Comparison of ENCODE assay signal across 4 fruit fly cellular contexts in genomic region chr3L:8360643-8361110, dm6.
A peak's percentile ranks its signal among the peaks of the same experiment; 100 is the strongest.
TF ChIP-seq lines count a peak whose summit lies in the region.

Gene Idh, minus strand, starts transcription at chr3L:8360906.

TF ChIP-seq in whole organism, adult, 20 proteins besides CTCF, POLR2A, EP300 and RAD21 (continued from another document):
- TF ChIP-seq cnc (optimal IDR thresholded peaks at IDR 0.05; lab: Kevin White, UChicago) (peak; percentile 71 to 78), Clk (GFP tag; optimal IDR thresholded peaks at IDR 0.05; lab: Kevin White, UChicago) (no peak)

TF ChIP-seq in whole organism, embryonic, 481 proteins besides CTCF, POLR2A, EP300 and RAD21 (continued from another document and continues in another):
- TF ChIP-seq CG13624 (GFP tag; optimal IDR thresholded peaks at IDR 0.05; lab: Kevin White, UChicago) (no peak), Atf-2 (GFP tag; optimal IDR thresholded peaks at IDR 0.05; lab: Kevin White, UChicago) (no peak), pfk (GFP tag; optimal IDR thresholded peaks at IDR 0.05; lab: Kevin White, UChicago) (no peak), inv (GFP tag; IDR thresholded peaks at IDR 0.05; lab: Robert Waterston, UW; ENCODE audit: partially characterized antibody) (no peak), Ets97D (GFP tag; optimal IDR thresholded peaks at IDR 0.05; lab: Kevin White, UChicago) (no peak), Dfd (GFP tag; optimal IDR thresholded peaks at IDR 0.05; lab: Kevin White, UChicago) (no peak), Xrp1 (GFP tag; IDR thresholded peaks at IDR 0.05; lab: Robert Waterston, UW) (no peak), CG2875 (GFP tag; optimal IDR thresholded peaks at IDR 0.05; lab: Kevin White, UChicago) (no peak), cato (GFP tag; optimal IDR thresholded peaks at IDR 0.05; lab: Kevin White, UChicago; ENCODE audit: borderline replicate concordance) (no peak), CG13894 (tag; optimal IDR thresholded peaks at IDR 0.05; lab: Kevin White, UChicago) (peak; percentile 41), CG6689 (GFP tag; IDR thresholded peaks at IDR 0.05; lab: Robert Waterston, UW) (no peak), Dip2 (GFP tag; IDR thresholded peaks at IDR 0.05; lab: Robert Waterston, UW) (no peak), Doc3 (GFP tag; IDR thresholded peaks at IDR 0.05; lab: Robert Waterston, UW; ENCODE audit: partially characterized antibody) (no peak), zf30C (GFP tag; optimal IDR thresholded peaks at IDR 0.05; lab: Kevin White, UChicago) (no peak), trh (GFP tag; optimal IDR thresholded peaks at IDR 0.05; lab: Kevin White, UChicago) (no peak), nom (GFP tag; optimal IDR thresholded peaks at IDR 0.05; lab: Kevin White, UChicago) (peak; percentile 55), pho (GFP tag; optimal IDR thresholded peaks at IDR 0.05; lab: Kevin White, UChicago) (no peak), MESR4 (GFP tag; optimal IDR thresholded peaks at IDR 0.05; lab: Kevin White, UChicago) (no peak), Fer3 (tag; optimal IDR thresholded peaks at IDR 0.05; lab: Kevin White, UChicago) (peak; percentile 38), eve (GFP tag; optimal IDR thresholded peaks at IDR 0.05; lab: Kevin White, UChicago) (no peak), Chrac-16 (GFP tag; optimal IDR thresholded peaks at IDR 0.05; lab: Kevin White, UChicago) (no peak), NC2β (GFP tag; optimal IDR thresholded peaks at IDR 0.05; lab: Kevin White, UChicago) (no peak), CG12236 (GFP tag; optimal IDR thresholded peaks at IDR 0.05; lab: Kevin White, UChicago) (no peak), CG13287 (GFP tag; IDR thresholded peaks at IDR 0.05; lab: Robert Waterston, UW; ENCODE audit: partially characterized antibody) (peak; percentile 74), nerfin-1 (tag; optimal IDR thresholded peaks at IDR 0.05; lab: Kevin White, UChicago) (no peak), schlank (tag; optimal IDR thresholded peaks at IDR 0.05; lab: Kevin White, UChicago) (no peak), Sry-δ (GFP tag; optimal IDR thresholded peaks at IDR 0.05; lab: Kevin White, UChicago) (peak; percentile 13), ftz-f1 (GFP tag; optimal IDR thresholded peaks at IDR 0.05; lab: Kevin White, UChicago) (no peak), bab2 (GFP tag; optimal IDR thresholded peaks at IDR 0.05; lab: Kevin White, UChicago) (no peak), Deaf1 (tag; optimal IDR thresholded peaks at IDR 0.05; lab: Kevin White, UChicago) (peak; percentile 38), abd-A (tag; optimal IDR thresholded peaks at IDR 0.05; lab: Kevin White, UChicago) (peak; percentile 76), CG7786 (GFP tag; optimal IDR thresholded peaks at IDR 0.05; lab: Kevin White, UChicago) (no peak), bowl (GFP tag; IDR thresholded peaks at IDR 0.05; lab: Robert Waterston, UW) (no peak), ranshi (GFP tag; IDR thresholded peaks at IDR 0.05; lab: Robert Waterston, UW) (no peak), grn (GFP tag; optimal IDR thresholded peaks at IDR 0.05; lab: Kevin White, UChicago) (peak; percentile 54), Hr51 (GFP tag; optimal IDR thresholded peaks at IDR 0.05; lab: Kevin White, UChicago) (peak in 1 of 2 experiments; percentile 29), CG32767 (GFP tag; IDR thresholded peaks at IDR 0.05; lab: Robert Waterston, UW) (no peak), CG43689 (GFP tag; IDR thresholded peaks at IDR 0.05; lab: Robert Waterston, UW) (no peak), zfh2 (GFP tag; optimal IDR thresholded peaks at IDR 0.05; lab: Kevin White, UChicago) (no peak), maf-S (GFP tag; optimal IDR thresholded peaks at IDR 0.05; lab: Kevin White, UChicago) (no peak), Eip74EF (GFP tag; optimal IDR thresholded peaks at IDR 0.05; lab: Kevin White, UChicago) (peak in 1 of 2 experiments; percentile 27), hbn (GFP tag; IDR thresholded peaks at IDR 0.05; lab: Robert Waterston, UW; ENCODE audit: partially characterized antibody) (peak; percentile 48; the same call in 1 of the 2 replicates), CG12104 (GFP tag; optimal IDR thresholded peaks at IDR 0.05; lab: Kevin White, UChicago) (no peak), kah (GFP tag; optimal IDR thresholded peaks at IDR 0.05; lab: Kevin White, UChicago) (no peak)

TF ChIP-seq in whole organism, prepupa, 60 proteins besides CTCF, POLR2A, EP300 and RAD21 (continued from another document):
- peak; percentile 24 for TF ChIP-seq dsx (GFP tag; optimal IDR thresholded peaks at IDR 0.05; lab: Kevin White, UChicago; ENCODE audit: poor library complexity, severe bottlenecking)
- TF ChIP-seq dac (GFP tag; optimal IDR thresholded peaks at IDR 0.05; lab: Kevin White, UChicago): no peak
- TF ChIP-seq fd59A (GFP tag; optimal IDR thresholded peaks at IDR 0.05; lab: Kevin White, UChicago): no peak
- TF ChIP-seq CG3919 (GFP tag; optimal IDR thresholded peaks at IDR 0.05; lab: Kevin White, UChicago): peak; percentile 17
- peak; percentile 18 for TF ChIP-seq CG34406 (GFP tag; optimal IDR thresholded peaks at IDR 0.05; lab: Kevin White, UChicago)
- TF ChIP-seq Sox102F (GFP tag; optimal IDR thresholded peaks at IDR 0.05; lab: Kevin White, UChicago): peak; percentile 58
- no peak for TF ChIP-seq CG8319 (GFP tag; optimal IDR thresholded peaks at IDR 0.05; lab: Kevin White, UChicago)
- peak; percentile 79 for TF ChIP-seq vri (GFP tag; optimal IDR thresholded peaks at IDR 0.05; lab: Kevin White, UChicago)
- no peak for TF ChIP-seq CG3032 (tag; optimal IDR thresholded peaks at IDR 0.05; lab: Kevin White, UChicago)
- no peak for TF ChIP-seq fd85E (GFP tag; optimal IDR thresholded peaks at IDR 0.05; lab: Kevin White, UChicago)
- TF ChIP-seq svp (GFP tag; lab: Kevin White, UChicago): peak; percentile 84
- TF ChIP-seq CG8119 (GFP tag; IDR thresholded peaks at IDR 0.05; lab: Robert Waterston, UW): no peak
- TF ChIP-seq cyc (GFP tag; optimal IDR thresholded peaks at IDR 0.05; lab: Kevin White, UChicago): no peak
- TF ChIP-seq Gug (GFP tag; IDR thresholded peaks at IDR 0.05; lab: Robert Waterston, UW): no peak
- TF ChIP-seq CG10669 (GFP tag; optimal IDR thresholded peaks at IDR 0.05; lab: Kevin White, UChicago): no peak
- peak in 1 of 2 experiments; percentile 32 for TF ChIP-seq ss (GFP tag; optimal IDR thresholded peaks at IDR 0.05; lab: Kevin White, UChicago)
- peak; percentile 17 for TF ChIP-seq Lpt (GFP tag; optimal IDR thresholded peaks at IDR 0.05; lab: Kevin White, UChicago)
- peak; percentile 4 for TF ChIP-seq topi (GFP tag; optimal IDR thresholded peaks at IDR 0.05; lab: Kevin White, UChicago)
- TF ChIP-seq Smox (GFP tag; optimal IDR thresholded peaks at IDR 0.05; lab: Kevin White, UChicago): no peak
- peak; percentile 25 for TF ChIP-seq Blimp-1 (GFP tag; optimal IDR thresholded peaks at IDR 0.05; lab: Kevin White, UChicago)
- no peak for TF ChIP-seq CG11294 (GFP tag; IDR thresholded peaks at IDR 0.05; lab: Robert Waterston, UW)
- TF ChIP-seq net (GFP tag; optimal IDR thresholded peaks at IDR 0.05; lab: Kevin White, UChicago): peak; percentile 63
- TF ChIP-seq eg (GFP tag; IDR thresholded peaks at IDR 0.05; lab: Robert Waterston, UW): no peak; the same call in 2 of the 3 replicates
- no peak for TF ChIP-seq Hr4 (GFP tag; optimal IDR thresholded peaks at IDR 0.05; lab: Kevin White, UChicago)
- TF ChIP-seq CG8632 (GFP tag; optimal IDR thresholded peaks at IDR 0.05; lab: Kevin White, UChicago): no peak
- no peak for TF ChIP-seq CG11762 (GFP tag; optimal IDR thresholded peaks at IDR 0.05; lab: Kevin White, UChicago; ENCODE audit: insufficient read depth)
- no peak for TF ChIP-seq CG4318 (GFP tag; optimal IDR thresholded peaks at IDR 0.05; lab: Kevin White, UChicago)
- no peak for TF ChIP-seq CG7368 (GFP tag; optimal IDR thresholded peaks at IDR 0.05; lab: Kevin White, UChicago)
- peak; percentile 82 for TF ChIP-seq Eip78C (GFP tag; lab: Kevin White, UChicago)
- TF ChIP-seq OdsH (GFP tag; optimal IDR thresholded peaks at IDR 0.05; lab: Kevin White, UChicago): no peak
- TF ChIP-seq CG11902 (GFP tag; optimal IDR thresholded peaks at IDR 0.05; lab: Kevin White, UChicago): no peak
- TF ChIP-seq CG32006 (GFP tag; optimal IDR thresholded peaks at IDR 0.05; lab: Kevin White, UChicago): no peak
- TF ChIP-seq CG6808 (GFP tag; optimal IDR thresholded peaks at IDR 0.05; lab: Kevin White, UChicago): peak; percentile 12
- TF ChIP-seq Eip75B (GFP tag; optimal IDR thresholded peaks at IDR 0.05; lab: Kevin White, UChicago): peak; percentile 63
- peak; percentile 57 for TF ChIP-seq esn (GFP tag; optimal IDR thresholded peaks at IDR 0.05; lab: Kevin White, UChicago)
- TF ChIP-seq Ets96B (tag; optimal IDR thresholded peaks at IDR 0.05; lab: Kevin White, UChicago): no peak
- peak; percentile 38; the same call in 1 of the 3 replicates for TF ChIP-seq CG6163 (GFP tag; IDR thresholded peaks at IDR 0.05; lab: Robert Waterston, UW)
- TF ChIP-seq Sox15 (GFP tag; optimal IDR thresholded peaks at IDR 0.05; lab: Kevin White, UChicago): no peak
- TF ChIP-seq Ets21C (GFP tag; optimal IDR thresholded peaks at IDR 0.05; lab: Kevin White, UChicago): no peak
- no peak for TF ChIP-seq lz (GFP tag; optimal IDR thresholded peaks at IDR 0.05; lab: Kevin White, UChicago)
TF ChIP-seq in whole organism, prepupa: peak in this region for 20.

TF ChIP-seq in whole organism, wandering third instar larva, 38 proteins besides CTCF, POLR2A, EP300 and RAD21 (continued from another document):
- TF ChIP-seq Hnf4 (GFP tag; optimal IDR thresholded peaks at IDR 0.05; lab: Kevin White, UChicago) (peak; percentile 61), CG9705 (GFP tag; optimal IDR thresholded peaks at IDR 0.05; lab: Kevin White, UChicago) (no peak), jim (GFP tag; optimal IDR thresholded peaks at IDR 0.05; lab: Kevin White, UChicago) (peak; percentile 46), sage (GFP tag; optimal IDR thresholded peaks at IDR 0.05; lab: Kevin White, UChicago) (no peak), Mio (GFP tag; optimal IDR thresholded peaks at IDR 0.05; lab: Kevin White, UChicago) (no peak), sv (GFP tag; optimal IDR thresholded peaks at IDR 0.05; lab: Kevin White, UChicago) (no peak), Hr78 (GFP tag; optimal IDR thresholded peaks at IDR 0.05; lab: Kevin White, UChicago) (no peak), psq (GFP tag; optimal IDR thresholded peaks at IDR 0.05; lab: Kevin White, UChicago) (peak; percentile 66), ey (GFP tag; optimal IDR thresholded peaks at IDR 0.05; lab: Kevin White, UChicago) (no peak), dmrt93B (GFP tag; optimal IDR thresholded peaks at IDR 0.05; lab: Kevin White, UChicago) (no peak), GATAd (GFP tag; optimal IDR thresholded peaks at IDR 0.05; lab: Kevin White, UChicago) (no peak), brk (GFP tag; optimal IDR thresholded peaks at IDR 0.05; lab: Kevin White, UChicago) (no peak), N (GFP tag; optimal IDR thresholded peaks at IDR 0.05; lab: Kevin White, UChicago) (no peak), dsf (GFP tag; optimal IDR thresholded peaks at IDR 0.05; lab: Kevin White, UChicago; ENCODE audit: borderline replicate concordance) (no peak), br (GFP tag; optimal IDR thresholded peaks at IDR 0.05; lab: Kevin White, UChicago) (peak; percentile 25), Myc (optimal IDR thresholded peaks at IDR 0.05; lab: Kevin White, UChicago) (no peak), pan (optimal IDR thresholded peaks at IDR 0.05; lab: Kevin White, UChicago) (no peak)
